Worm (Caenorhabditis elegans) whole organism, mixed stage, embryonic: ENCODE data around the gene B0334.13.
"Not testable (repeated sequence)": the region's sequence is repeated elsewhere in the genome, so short reads cannot be mapped to it uniquely, and the experiment has no call there.

Source experiments
- cnd-1 ChIP-seq: fragments of 200-800 bp; sonication (Bioruptor generic); optimal IDR thresholded peaks from 2 replicates; lab custom pipeline; 2018; ENCODE audit warnings: mild to moderate bottlenecking, missing genetic modification characterization, missing compliant biosample characterization
- drap-1 ChIP-seq: fragments of 200-800 bp; sonication (Bioruptor generic); optimal IDR thresholded peaks from 3 replicates; lab custom pipeline; 2018; ENCODE audit warnings: mild to moderate bottlenecking, missing genetic modification characterization, missing compliant biosample characterization
- elt-1 ChIP-seq: sonication (generic microtip); optimal IDR thresholded peaks from 2 replicates; lab custom pipeline; 2017; ENCODE audit warnings: missing genetic modification characterization, mild to moderate bottlenecking, missing compliant biosample characterization, antibody characterized with exemption, moderate library complexity, borderline replicate concordance; ENCODE audit not compliant: insufficient read depth
- nhr-12 ChIP-seq: fragments of 150-350 bp; optimal IDR thresholded peaks from 2 replicates; lab custom pipeline; 2014; ENCODE audit warnings: missing biosample characterization, missing genetic modification characterization

ce11 chrII:11442425-11442824, 45.7 kb upstream of the B0334.13 start, which contains the start of gene ebp-2:
- not testable (repeated sequence) for TF ChIP-seq cnd-1; nhr-12; drap-1 (GFP tag; lab: Kevin White, UChicago); elt-1 (tag; lab: Kevin White, UChicago)
